Worm (Caenorhabditis elegans) whole organism, L2 larva: ENCODE measurements around the gene zzz-1.

Experiments
- C34F6.9 ChIP-seq: fragments of 150-350 bp; optimal IDR thresholded peaks from 2 replicates; lab custom pipeline; 2014; ENCODE audit warnings: missing biosample characterization, missing genetic modification characterization
- F13H6.1 ChIP-seq: sonication (generic microtip); optimal IDR thresholded peaks from 2 replicates; lab custom pipeline; 2016; ENCODE audit warnings: missing genetic modification characterization, missing compliant biosample characterization
- R02D3.7 ChIP-seq: fragments of 150-350 bp; optimal IDR thresholded peaks from 2 replicates; lab custom pipeline; 2014; ENCODE audit warnings: missing biosample characterization, missing genetic modification characterization
- Y55F3AM.14 ChIP-seq: fragments of 200-800 bp; sonication (Bioruptor generic); optimal IDR thresholded peaks from 2 replicates; lab custom pipeline; 2018; ENCODE audit warnings: mild to moderate bottlenecking, missing genetic modification characterization, missing compliant biosample characterization
- ZK546.5 ChIP-seq: sonication (generic microtip); optimal IDR thresholded peaks from 2 replicates; lab custom pipeline; 2017; ENCODE audit warnings: missing biosample characterization, missing genetic modification characterization
- alr-1 ChIP-seq: fragments of 150-350 bp; optimal IDR thresholded peaks from 2 replicates; lab custom pipeline; 2014; ENCODE audit warnings: missing biosample characterization, missing genetic modification characterization
- aly-2 ChIP-seq: fragments of 150-350 bp; optimal IDR thresholded peaks from 2 replicates; lab custom pipeline; 2014; ENCODE audit warnings: missing biosample characterization, missing genetic modification characterization
- ama-1 ChIP-seq: fragments of 150-350 bp; optimal IDR thresholded peaks from 2 replicates; lab custom pipeline; 2018; ENCODE audit warnings: inconsistent platforms
- blmp-1 ChIP-seq: sonication (generic microtip); optimal IDR thresholded peaks from 2 replicates; lab custom pipeline; 2017; ENCODE audit warnings: missing genetic modification characterization, mild to moderate bottlenecking, missing compliant biosample characterization, antibody characterized with exemption, moderate library complexity; ENCODE audit not compliant: insufficient read depth
- ceh-16 ChIP-seq: fragments of 150-350 bp; optimal IDR thresholded peaks from 2 replicates; lab custom pipeline; 2014; ENCODE audit warnings: missing biosample characterization, missing genetic modification characterization
- ceh-82 ChIP-seq: fragments of 150-350 bp; optimal IDR thresholded peaks from 2 replicates; lab custom pipeline; 2014; ENCODE audit warnings: missing biosample characterization, missing genetic modification characterization
- crh-2 ChIP-seq: sonication (generic microtip); optimal IDR thresholded peaks from 2 replicates; lab custom pipeline; 2017; ENCODE audit warnings: missing biosample characterization, missing genetic modification characterization
- dmd-4 ChIP-seq: sonication (generic microtip); optimal IDR thresholded peaks from 2 replicates; lab custom pipeline; 2017; ENCODE audit warnings: missing biosample characterization, missing genetic modification characterization
- egl-27 ChIP-seq: sonication (generic microtip); optimal IDR thresholded peaks from 3 replicates; lab custom pipeline; 2017; ENCODE audit warnings: missing biosample characterization, missing genetic modification reagents, missing genetic modification characterization
- elt-1 ChIP-seq: fragments of 150-350 bp; optimal IDR thresholded peaks from 2 replicates; lab custom pipeline; 2014; ENCODE audit warnings: missing biosample characterization, missing genetic modification characterization
- elt-3 ChIP-seq: sonication (generic microtip); optimal IDR thresholded peaks from 2 replicates; lab custom pipeline; 2017; ENCODE audit warnings: missing biosample characterization, missing genetic modification characterization
- fos-1 ChIP-seq: fragments of 150-350 bp; optimal IDR thresholded peaks from 2 replicates; lab custom pipeline; 2014; ENCODE audit warnings: missing biosample characterization, missing genetic modification characterization
- gmeb-1 ChIP-seq: fragments of 150-350 bp; optimal IDR thresholded peaks from 2 replicates; lab custom pipeline; 2014; ENCODE audit warnings: missing biosample characterization, missing genetic modification characterization
- lin-11 ChIP-seq: fragments of 150-350 bp; sonication (generic microtip); optimal IDR thresholded peaks from 2 replicates; lab custom pipeline; 2014; ENCODE audit warnings: missing biosample characterization, missing genetic modification characterization, inconsistent platforms, mixed read lengths
- lin-13 ChIP-seq: fragments of 150-350 bp; optimal IDR thresholded peaks from 2 replicates; lab custom pipeline; 2014; ENCODE audit warnings: missing biosample characterization, missing genetic modification reagents, missing genetic modification characterization
- lin-39 ChIP-seq: fragments of 150-350 bp; optimal IDR thresholded peaks from 2 replicates; lab custom pipeline; 2014; ENCODE audit warnings: missing biosample characterization, missing genetic modification reagents, missing genetic modification characterization
- mab-5 ChIP-seq: fragments of 150-350 bp; optimal IDR thresholded peaks from 2 replicates; lab custom pipeline; 2014; ENCODE audit warnings: missing biosample characterization, missing genetic modification characterization
- mbf-1 ChIP-seq: sonication (generic microtip); optimal IDR thresholded peaks from 2 replicates; lab custom pipeline; 2017; ENCODE audit warnings: missing biosample characterization, missing genetic modification characterization
- nhr-10 ChIP-seq: sonication (generic microtip); optimal IDR thresholded peaks from 2 replicates; lab custom pipeline; 2017; ENCODE audit warnings: missing biosample characterization, missing genetic modification characterization
- nhr-11 ChIP-seq: fragments of 150-350 bp; optimal IDR thresholded peaks from 2 replicates; lab custom pipeline; 2014; ENCODE audit warnings: missing biosample characterization, missing genetic modification characterization
- nhr-12 ChIP-seq: fragments of 150-350 bp; optimal IDR thresholded peaks from 2 replicates; lab custom pipeline; 2014; ENCODE audit warnings: missing biosample characterization, missing genetic modification characterization
- nhr-129 ChIP-seq: fragments of 150-350 bp; optimal IDR thresholded peaks from 2 replicates; lab custom pipeline; 2014; ENCODE audit warnings: missing biosample characterization, missing genetic modification characterization
- nhr-21 ChIP-seq: fragments of 150-350 bp; optimal IDR thresholded peaks from 2 replicates; lab custom pipeline; 2014; ENCODE audit warnings: missing biosample characterization, missing genetic modification characterization
- nhr-23 ChIP-seq: fragments of 150-350 bp; optimal IDR thresholded peaks from 2 replicates; lab custom pipeline; 2014; ENCODE audit warnings: missing biosample characterization, missing genetic modification reagents, missing genetic modification characterization
- nhr-237 ChIP-seq: fragments of 150-350 bp; optimal IDR thresholded peaks from 2 replicates; lab custom pipeline; 2014; ENCODE audit warnings: missing biosample characterization, missing genetic modification characterization
- nhr-25 ChIP-seq: fragments of 150-350 bp; sonication (generic microtip); optimal IDR thresholded peaks from 3 replicates; lab custom pipeline; 2014; ENCODE audit warnings: missing biosample characterization, missing genetic modification characterization
- nhr-6 ChIP-seq: fragments of 150-350 bp; optimal IDR thresholded peaks from 2 replicates; lab custom pipeline; 2014; ENCODE audit warnings: missing biosample characterization, missing genetic modification characterization
- nhr-77 ChIP-seq: fragments of 150-350 bp; optimal IDR thresholded peaks from 2 replicates; lab custom pipeline; 2014; ENCODE audit warnings: missing biosample characterization, missing genetic modification characterization
- peb-1 ChIP-seq: fragments of 150-350 bp; optimal IDR thresholded peaks from 2 replicates; lab custom pipeline; 2014; ENCODE audit warnings: missing biosample characterization, missing genetic modification characterization
- sem-4 ChIP-seq: fragments of 150-350 bp; optimal IDR thresholded peaks from 2 replicates; lab custom pipeline; 2014; ENCODE audit warnings: missing biosample characterization, missing genetic modification reagents, missing genetic modification characterization
- skn-1 ChIP-seq: sonication (generic microtip); optimal IDR thresholded peaks from 2 replicates; lab custom pipeline; 2017; ENCODE audit warnings: missing biosample characterization, missing genetic modification characterization
- sma-3 ChIP-seq: sonication (generic microtip); optimal IDR thresholded peaks from 2 replicates; lab custom pipeline; 2016; ENCODE audit warnings: missing genetic modification reagents, missing genetic modification characterization, missing compliant biosample characterization
- sma-9 ChIP-seq, 2 experiments: fragments of 150-350 bp in 1 of 2; sonication (generic microtip) in 1 of 2; optimal IDR thresholded peaks; 2 replicates each; lab custom pipeline; 2014 to 2016; ENCODE audit warnings: missing genetic modification characterization in 2 of 2, mild to moderate bottlenecking in 1 of 2, missing biosample characterization in 1 of 2, missing compliant biosample characterization in 1 of 2, missing genetic modification reagents in 1 of 2, moderate library complexity in 1 of 2
- snpc-4 ChIP-seq: fragments of 150-350 bp; optimal IDR thresholded peaks from 2 replicates; lab custom pipeline; 2014; ENCODE audit warnings: missing biosample characterization, missing genetic modification characterization
- unc-39 ChIP-seq: fragments of 150-350 bp; optimal IDR thresholded peaks from 2 replicates; lab custom pipeline; 2014; ENCODE audit warnings: missing biosample characterization, missing genetic modification characterization
- unc-55 ChIP-seq: fragments of 150-350 bp; sonication (generic microtip); optimal IDR thresholded peaks from 3 replicates; lab custom pipeline; 2014; ENCODE audit warnings: missing biosample characterization, missing genetic modification reagents, missing genetic modification characterization
- zag-1 ChIP-seq: fragments of 150-350 bp; optimal IDR thresholded peaks from 2 replicates; lab custom pipeline; 2014; ENCODE audit warnings: missing biosample characterization, missing genetic modification characterization
- ztf-1 ChIP-seq: fragments of 200-800 bp; sonication (Bioruptor generic); conservative IDR thresholded peaks from 2 replicates; pipeline ENCODE4 v1.3.6; 2022; ENCODE audit warnings: missing genetic modification characterization, missing compliant biosample characterization
- ztf-11 ChIP-seq: sonication (generic microtip); optimal IDR thresholded peaks from 2 replicates; lab custom pipeline; 2017; ENCODE audit warnings: missing biosample characterization, missing genetic modification characterization
- ztf-4 ChIP-seq: fragments of 150-350 bp; optimal IDR thresholded peaks from 2 replicates; lab custom pipeline; 2014; ENCODE audit warnings: missing biosample characterization, missing genetic modification characterization

zzz-1 gene

ce11 chrV:10894601-10895000, 14.4 kb downstream of the zzz-1 start, which contains the start of the genes F32D8.14 and F32D8.5 (continued):
- TF ChIP-seq fos-1 (tag; lab: Kevin White, UChicago) (peak; percentile 59), skn-1 (no peak), aly-2 (no peak), zag-1 (tag; lab: Kevin White, UChicago) (no peak), crh-2 (tag; lab: Kevin White, UChicago) (peak; percentile 94), ceh-16 (tag; lab: Kevin White, UChicago) (no peak), elt-3 (tag; lab: Kevin White, UChicago) (no peak), ztf-1 (GFP tag; lab: Robert Waterston, UW) (no peak), nhr-77 (tag; lab: Kevin White, UChicago) (no peak), sma-9 (GFP tag; optimal IDR thresholded peaks at IDR 0.05; lab: Kevin White, UChicago) (peak; percentile 93), sma-9 (tag; optimal IDR thresholded peaks at IDR 0.05; lab: Kevin White, UChicago) (no peak), sem-4 (peak; percentile 74), ztf-4 (peak; percentile 60), blmp-1 (tag; lab: Kevin White, UChicago) (peak; percentile 70), dmd-4 (tag; lab: Kevin White, UChicago) (no peak), unc-55 (GFP tag; lab: Kevin White, UChicago) (peak; percentile 88), nhr-12 (tag; lab: Kevin White, UChicago) (no peak), F13H6.1 (tag; lab: Kevin White, UChicago) (peak; percentile 85), nhr-6 (tag; lab: Kevin White, UChicago) (peak; percentile 84)

DNA sequence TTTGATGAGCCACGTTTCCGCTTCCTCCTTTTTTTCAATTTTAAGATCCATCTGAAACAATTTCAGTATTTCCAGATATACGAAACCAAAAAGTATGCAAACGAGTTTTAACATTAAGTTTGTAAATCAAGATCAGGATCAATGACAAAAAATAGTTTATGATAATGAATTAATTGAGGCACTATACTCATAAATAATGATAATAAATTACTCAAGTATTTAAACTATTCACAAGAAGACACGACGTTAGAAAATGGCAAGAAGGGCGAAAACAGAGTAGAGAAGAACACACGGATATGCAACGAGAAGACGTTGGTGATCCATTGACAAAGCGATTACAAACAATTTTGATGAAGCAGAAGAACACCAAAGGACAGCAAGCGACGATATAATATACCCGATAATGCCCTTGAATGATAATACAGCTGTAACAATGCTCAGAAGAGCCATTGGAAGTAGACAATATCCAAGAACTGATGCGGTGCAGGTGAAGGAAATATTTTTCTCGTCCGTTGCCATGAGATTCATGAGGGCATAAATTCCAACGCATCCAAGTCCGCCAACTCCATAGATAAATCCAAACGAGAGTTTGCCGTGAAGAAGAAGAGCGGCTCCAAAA, 15.4 kb downstream of the zzz-1 start, which contains the start of gene F32D8.4:
TSS of gene F32D8.4 (minus strand) at position 51 of the 619 bp plus-strand sequence.
- TF ChIP-seq nhr-23 (tag; lab: Kevin White, UChicago), result no peak
- no peak for TF ChIP-seq sem-4
- TF ChIP-seq ZK546.5 (tag; lab: Kevin White, UChicago), result no peak
- no peak for TF ChIP-seq crh-2 (tag; lab: Kevin White, UChicago)
- no peak for TF ChIP-seq mab-5 (tag; lab: Kevin White, UChicago)
- no peak for TF ChIP-seq R02D3.7 (tag; lab: Kevin White, UChicago)
- TF ChIP-seq ceh-16 (tag; lab: Kevin White, UChicago), result no peak
- TF ChIP-seq snpc-4 (tag; lab: Kevin White, UChicago), result no peak
- no peak for TF ChIP-seq ztf-4
- TF ChIP-seq nhr-11 (tag; lab: Kevin White, UChicago), result no peak
- no peak for TF ChIP-seq sma-9 (GFP tag; optimal IDR thresholded peaks at IDR 0.05; lab: Kevin White, UChicago)
- no peak for TF ChIP-seq sma-9 (tag; optimal IDR thresholded peaks at IDR 0.05; lab: Kevin White, UChicago)
- no peak for TF ChIP-seq mbf-1
- no peak for TF ChIP-seq lin-11 (tag; lab: Kevin White, UChicago)

DNA sequence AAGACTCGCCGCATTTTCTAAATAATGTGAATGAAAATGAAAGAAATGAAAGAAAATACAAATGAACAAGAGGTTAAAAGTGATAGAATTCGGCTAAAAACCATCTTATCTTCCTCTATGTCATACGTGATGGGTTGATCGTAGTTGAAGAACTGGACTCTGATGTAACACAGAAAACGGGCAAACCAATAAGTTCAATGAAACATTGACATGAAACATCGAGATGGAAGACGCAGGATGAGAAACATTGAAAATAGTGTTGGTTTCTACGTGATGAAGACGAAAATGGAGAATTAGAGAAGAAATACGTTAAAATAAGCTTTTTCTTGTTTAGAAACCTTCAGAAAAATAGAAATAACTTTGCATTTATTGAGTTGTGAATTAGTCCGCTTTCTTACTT, 18.0 kb downstream of the zzz-1 start, which contains the start of gene F32D8.12:
TSS of gene F32D8.12 (minus strand) at position 48 of the 400 bp plus-strand sequence.
- TF ChIP-seq crh-2 (tag; lab: Kevin White, UChicago) (peak; percentile 34), nhr-10 (tag; lab: Kevin White, UChicago) (no peak), nhr-6 (tag; lab: Kevin White, UChicago) (no peak), aly-2 (no peak), elt-3 (tag; lab: Kevin White, UChicago) (no peak), mbf-1 (no peak), gmeb-1 (tag; lab: Kevin White, UChicago) (peak; percentile 51), lin-13 (GFP tag; lab: Kevin White, UChicago) (no peak), skn-1 (no peak), sma-3 (GFP tag; lab: Kevin White, UChicago) (peak; percentile 6), nhr-23 (tag; lab: Kevin White, UChicago) (no peak), Y55F3AM.14 (GFP tag; lab: Kevin White, UChicago) (no peak), nhr-21 (tag; lab: Kevin White, UChicago) (peak; percentile 64), alr-1 (no peak), ZK546.5 (tag; lab: Kevin White, UChicago) (no peak), C34F6.9 (tag; lab: Kevin White, UChicago) (peak; percentile 49), blmp-1 (tag; lab: Kevin White, UChicago) (peak; percentile 13), mab-5 (tag; lab: Kevin White, UChicago) (no peak), fos-1 (tag; lab: Kevin White, UChicago) (peak; percentile 61), unc-55 (GFP tag; lab: Kevin White, UChicago) (peak; percentile 20), unc-39 (tag; lab: Kevin White, UChicago) (no peak), nhr-77 (tag; lab: Kevin White, UChicago) (no peak), snpc-4 (tag; lab: Kevin White, UChicago) (no peak), peb-1 (tag; lab: Kevin White, UChicago) (no peak), ceh-82 (tag; lab: Kevin White, UChicago) (no peak), dmd-4 (tag; lab: Kevin White, UChicago) (no peak), nhr-25 (tag; lab: Kevin White, UChicago) (peak; percentile 42), nhr-129 (tag; lab: Kevin White, UChicago) (peak; percentile 73), egl-27 (no peak), ztf-1 (GFP tag; lab: Robert Waterston, UW) (no peak), ztf-11 (tag; lab: Kevin White, UChicago) (no peak), nhr-12 (tag; lab: Kevin White, UChicago) (no peak), elt-1 (no peak), nhr-237 (tag; lab: Kevin White, UChicago) (no peak), R02D3.7 (tag; lab: Kevin White, UChicago) (no peak), zag-1 (tag; lab: Kevin White, UChicago) (no peak), lin-11 (tag; lab: Kevin White, UChicago) (no peak), ceh-16 (tag; lab: Kevin White, UChicago) (no peak), lin-39 (tag; lab: Kevin White, UChicago) (no peak), ama-1 (lab: Kevin White, UChicago) (no peak)
